Worm (Caenorhabditis elegans): ENCODE data around the gene wrk-1.

ce11 chrX:8416819-8417218 lies 24.4 kb upstream of the wrk-1 start, which contains the start of gene ced-8:
- TF ChIP-seq ref-1 (GFP tag; conservative IDR thresholded peaks at IDR 0.05) = no peak
- no peak for TF ChIP-seq T22C8.4 (GFP tag; IDR thresholded peaks at IDR 0.05)
- TF ChIP-seq ztf-29 (GFP tag; IDR thresholded peaks at IDR 0.05) = no peak
- no peak for TF ChIP-seq cog-1 (tag; optimal IDR thresholded peaks at IDR 0.05)
- no peak for TF ChIP-seq tab-1 (GFP tag; IDR thresholded peaks at IDR 0.05)
- TF ChIP-seq klf-2 (GFP tag; conservative IDR thresholded peaks at IDR 0.05) = no peak
- TF ChIP-seq ztf-23 (GFP tag; IDR thresholded peaks at IDR 0.05) = no peak
- no peak for TF ChIP-seq flt-1 (GFP tag; IDR thresholded peaks at IDR 0.05)
- no peak for TF ChIP-seq med-1 (GFP tag; optimal IDR thresholded peaks at IDR 0.05; ENCODE audit: insufficient read depth)
